Fruit fly (Drosophila melanogaster): ENCODE results near the gene GluRIIA.
A peak's percentile ranks its signal among the peaks of the same experiment; 100 is the strongest.

dm6 chr2L:5541935-5542685 lies 12.8 kb upstream of the GluRIIA start, which contains the start of the genes Hel25E and Lam:
- no peak for TF ChIP-seq CG1620 (GFP tag; optimal IDR thresholded peaks at IDR 0.05)
- no peak for TF ChIP-seq bab1 (GFP tag; optimal IDR thresholded peaks at IDR 0.05)
- TF ChIP-seq toe (GFP tag; optimal IDR thresholded peaks at IDR 0.05) = no peak
- no peak for TF ChIP-seq cnc (optimal IDR thresholded peaks at IDR 0.05)
- peak; percentile 56 for TF ChIP-seq Mnt (GFP tag; optimal IDR thresholded peaks at IDR 0.05)
- TF ChIP-seq kay (GFP tag; ENCODE audit: borderline replicate concordance) = no peak
- no peak for TF ChIP-seq cic (GFP tag; optimal IDR thresholded peaks at IDR 0.05)
- no peak for TF ChIP-seq Crg-1 (GFP tag; optimal IDR thresholded peaks at IDR 0.05)
- no peak for TF ChIP-seq Clk (GFP tag; optimal IDR thresholded peaks at IDR 0.05)
- TF ChIP-seq CG7045 (GFP tag; optimal IDR thresholded peaks at IDR 0.05) = no peak

Measured in whole organism, adult.